Worm (Caenorhabditis elegans) whole organism, L4 larva: Measurements from ENCODE around the gene Y102A11A.1.

Experiments
- aha-1 ChIP-seq: fragments of 150-350 bp; peaks from one replicate; lab custom pipeline; 2014; ENCODE audit warnings: missing biosample characterization, missing genetic modification characterization
- aly-2 ChIP-seq: sonication (generic microtip); optimal IDR thresholded peaks from 2 replicates; lab custom pipeline; 2018; ENCODE audit warnings: missing biosample characterization, missing genetic modification characterization
- ceh-32 ChIP-seq: sonication (generic microtip); optimal IDR thresholded peaks from 2 replicates; lab custom pipeline; 2016; ENCODE audit warnings: mild to moderate bottlenecking, missing genetic modification characterization, missing compliant biosample characterization; ENCODE audit not compliant: poor library complexity
- daf-16 ChIP-seq, 3 experiments: sonication (generic microtip); optimal IDR thresholded peaks; 2 replicates each; lab custom pipeline; 2016 to 2017; ENCODE audit warnings: missing genetic modification characterization in 3 of 3, missing genetic modification reagents in 3 of 3, mild to moderate bottlenecking in 2 of 3, missing compliant biosample characterization in 2 of 3, missing biosample characterization in 1 of 3, moderate library complexity in 1 of 3
- dmd-6 ChIP-seq: fragments of 200-800 bp; sonication (Bioruptor generic); IDR thresholded peaks from 2 replicates; pipeline ENCODE4 v1.3.6; 2022; ENCODE audit warnings: missing genetic modification reagents, missing genetic modification characterization, missing compliant biosample characterization
- dmd-9 ChIP-seq: fragments of 200-800 bp; sonication (Bioruptor generic); IDR thresholded peaks from 2 replicates; pipeline ENCODE4 v1.3.6; 2022; ENCODE audit warnings: missing genetic modification reagents, missing genetic modification characterization, missing compliant biosample characterization
- dve-1 ChIP-seq: sonication (generic microtip); optimal IDR thresholded peaks from 2 replicates; lab custom pipeline; 2017; ENCODE audit warnings: antibody characterized with exemption, mild to moderate bottlenecking, missing genetic modification characterization, missing compliant biosample characterization; ENCODE audit not compliant: insufficient read depth
- fos-1 ChIP-seq: fragments of 150-350 bp; optimal IDR thresholded peaks from 2 replicates; lab custom pipeline; 2014; ENCODE audit warnings: missing biosample characterization, missing genetic modification characterization
- hif-1 ChIP-seq, 2 experiments: sonication (generic microtip); optimal IDR thresholded peaks; 2 replicates each; lab custom pipeline; 2016 to 2017; ENCODE audit warnings: missing compliant biosample characterization in 2 of 2, missing genetic modification characterization in 2 of 2, missing genetic modification reagents in 2 of 2, missing genotype in 2 of 2, mild to moderate bottlenecking in 1 of 2
- hlh-11 ChIP-seq: fragments of 200-800 bp; sonication (Bioruptor generic); optimal IDR thresholded peaks from 2 replicates; lab custom pipeline; 2018; ENCODE audit warnings: mild to moderate bottlenecking, missing genetic modification characterization, missing compliant biosample characterization
- hlh-30 ChIP-seq: sonication (generic microtip); optimal IDR thresholded peaks from 2 replicates; lab custom pipeline; 2017; ENCODE audit warnings: antibody characterized with exemption, mild to moderate bottlenecking, missing genetic modification characterization, missing compliant biosample characterization; ENCODE audit not compliant: insufficient read depth
- lin-1 ChIP-seq: fragments of 200-800 bp; sonication (Bioruptor generic); IDR thresholded peaks from 2 replicates; pipeline ENCODE4 v1.3.6; 2022; ENCODE audit warnings: missing genetic modification reagents, missing genetic modification characterization, missing compliant biosample characterization
- lin-29 ChIP-seq: fragments of 200-800 bp; sonication (Bioruptor generic); IDR thresholded peaks from 2 replicates; pipeline ENCODE4 v1.3.6; 2022; ENCODE audit warnings: missing genetic modification reagents, missing genetic modification characterization, missing compliant biosample characterization
- lsy-2 ChIP-seq, 2 experiments: fragments of 150-350 bp in 1 of 2; sonication (generic microtip) in 1 of 2; optimal IDR thresholded peaks; 2 replicates each; lab custom pipeline; 2014 to 2017; ENCODE audit warnings: missing biosample characterization in 2 of 2, missing genetic modification characterization in 2 of 2
- mep-1 ChIP-seq: fragments of 150-350 bp; sonication (generic microtip); optimal IDR thresholded peaks from 3 replicates; lab custom pipeline; 2014; ENCODE audit warnings: missing biosample characterization, missing genetic modification characterization
- mes-2 ChIP-seq: sonication (generic microtip); optimal IDR thresholded peaks from 2 replicates; lab custom pipeline; 2016; ENCODE audit warnings: missing genotype, mild to moderate bottlenecking, missing genetic modification characterization, missing compliant biosample characterization; ENCODE audit not compliant: poor library complexity, severe bottlenecking
- mxl-3 ChIP-seq: fragments of 200-800 bp; sonication (Bioruptor generic); optimal IDR thresholded peaks from 2 replicates; lab custom pipeline; 2018; ENCODE audit warnings: mild to moderate bottlenecking, missing genetic modification characterization, missing compliant biosample characterization
- nhr-11 ChIP-seq: fragments of 150-350 bp; optimal IDR thresholded peaks from 2 replicates; lab custom pipeline; 2014; ENCODE audit warnings: missing biosample characterization, missing genetic modification characterization
- nhr-111 ChIP-seq: fragments of 200-800 bp; sonication (Bioruptor generic); optimal IDR thresholded peaks from 2 replicates; lab custom pipeline; 2018; ENCODE audit warnings: mild to moderate bottlenecking, missing genetic modification characterization, missing compliant biosample characterization
- nhr-28 ChIP-seq: fragments of 150-350 bp; optimal IDR thresholded peaks from 2 replicates; lab custom pipeline; 2014; ENCODE audit warnings: missing biosample characterization, missing genetic modification characterization
- nhr-42 ChIP-seq: fragments of 200-800 bp; sonication (Bioruptor generic); IDR thresholded peaks from 2 replicates; pipeline ENCODE4 v1.3.6; 2022; ENCODE audit warnings: missing genetic modification characterization, missing compliant biosample characterization
- nhr-48 ChIP-seq: sonication (generic microtip); optimal IDR thresholded peaks from 2 replicates; lab custom pipeline; 2016; ENCODE audit warnings: mild to moderate bottlenecking, missing genetic modification characterization, missing compliant biosample characterization
- nhr-6 ChIP-seq: fragments of 150-350 bp; optimal IDR thresholded peaks from 2 replicates; lab custom pipeline; 2014; ENCODE audit warnings: missing biosample characterization, missing genetic modification characterization
- nhr-77 ChIP-seq: fragments of 150-350 bp; optimal IDR thresholded peaks from 2 replicates; lab custom pipeline; 2014; ENCODE audit warnings: missing biosample characterization, missing genetic modification characterization
- pha-4 ChIP-seq, 2 experiments: fragments of 150-350 bp in 1 of 2; fragments of 200-800 bp in 1 of 2; sonication (Bioruptor generic) in 1 of 2; IDR thresholded peaks in 1 of 2; optimal IDR thresholded peaks in 1 of 2; 2 replicates each; pipeline versions ENCODE4 v1.3.6 to Lab custom; 2014 to 2022; ENCODE audit warnings: missing genetic modification characterization in 2 of 2, missing genetic modification reagents in 2 of 2, missing biosample characterization in 1 of 2, missing compliant biosample characterization in 1 of 2
- php-3 ChIP-seq: fragments of 200-800 bp; sonication (Bioruptor generic); IDR thresholded peaks from 2 replicates; pipeline ENCODE4 v1.3.6; 2022; ENCODE audit warnings: missing genetic modification reagents, missing genetic modification characterization, missing compliant biosample characterization
- pqm-1 ChIP-seq: sonication (generic microtip); optimal IDR thresholded peaks from 2 replicates; lab custom pipeline; 2017; ENCODE audit warnings: missing biosample characterization, missing genetic modification characterization
- saeg-2 ChIP-seq: fragments of 200-800 bp; sonication (Bioruptor generic); IDR thresholded peaks from 2 replicates; pipeline ENCODE4 v1.3.6; 2022; ENCODE audit warnings: missing genetic modification reagents, missing genetic modification characterization, missing compliant biosample characterization
- set-16 ChIP-seq: fragments of 200-800 bp; sonication (Bioruptor generic); IDR thresholded peaks from 2 replicates; pipeline ENCODE4 v1.3.6; 2022; ENCODE audit warnings: missing genetic modification reagents, missing genetic modification characterization, missing compliant biosample characterization
- skn-1 ChIP-seq: fragments of 150-350 bp; optimal IDR thresholded peaks from 2 replicates; lab custom pipeline; 2014; ENCODE audit warnings: missing biosample characterization, missing genetic modification characterization
- snpc-1.2 ChIP-seq: fragments of 200-800 bp; sonication (Bioruptor generic); IDR thresholded peaks from 2 replicates; pipeline ENCODE4 v1.3.6; 2022; ENCODE audit warnings: missing genetic modification reagents, missing genetic modification characterization, missing compliant biosample characterization
- unc-130 ChIP-seq: sonication (generic microtip); optimal IDR thresholded peaks from 2 replicates; lab custom pipeline; 2016; ENCODE audit warnings: missing genetic modification reagents, missing genetic modification characterization, missing compliant biosample characterization
- unc-39 ChIP-seq: sonication (generic microtip); optimal IDR thresholded peaks from 2 replicates; lab custom pipeline; 2017; ENCODE audit warnings: missing biosample characterization, missing genetic modification characterization
- unc-62 ChIP-seq, 3 experiments: fragments of 150-350 bp in 1 of 3; sonication (generic microtip); optimal IDR thresholded peaks in 2 of 3; peaks in 1 of 3; 1 replicate in 1 of 3; 2 replicates in 2 of 3; lab custom pipeline; 2014 to 2017; ENCODE audit warnings: missing biosample characterization in 3 of 3, missing genetic modification characterization in 3 of 3, missing genetic modification reagents in 3 of 3, missing genotype in 1 of 3
- zfp-3 ChIP-seq: fragments of 200-800 bp; sonication (Bioruptor generic); conservative IDR thresholded peaks from 2 replicates; pipeline ENCODE4 v1.3.6; 2022; ENCODE audit warnings: missing genetic modification reagents, missing genetic modification characterization, missing compliant biosample characterization
- zip-11 ChIP-seq: fragments of 200-800 bp; sonication (Bioruptor generic); IDR thresholded peaks from 2 replicates; pipeline ENCODE4 v1.3.6; 2022; ENCODE audit warnings: missing genetic modification characterization, missing compliant biosample characterization

Y102A11A.1 gene

ce11 chrX:2051602-2052001, at the start of gene Y102A11A.1:
Gene Y102A11A.1, plus strand, starts transcription at chrX:2051824.
- TF ChIP-seq daf-16 (GFP tag; optimal IDR thresholded peaks at IDR 0.05; lab: Kevin White, UChicago) (no peak), daf-16 (tag; optimal IDR thresholded peaks at IDR 0.05; lab: Kevin White, UChicago) (peak; percentile 56), pqm-1 (tag; lab: Kevin White, UChicago) (peak; percentile 64), nhr-42 (GFP tag; lab: Robert Waterston, UW) (no peak), aly-2 (tag; lab: Kevin White, UChicago) (no peak), dve-1 (peak; percentile 21), dmd-6 (GFP tag; lab: Robert Waterston, UW) (peak; percentile 16; the same call in 1 of the 2 replicates)
- TF ChIP-seq, all 104 proteins: peak for 4

ce11 chrX:2012491-2013201, 39.0 kb upstream of the Y102A11A.1 start, which contains the start of gene Y102A11A.9:
Gene Y102A11A.9, plus strand, starts transcription at chrX:2013151.
- TF ChIP-seq aha-1 (tag; lab: Kevin White, UChicago): peak; percentile 29
- no peak for TF ChIP-seq nhr-6 (tag; lab: Kevin White, UChicago)
- no peak for TF ChIP-seq unc-130 (GFP tag; lab: Kevin White, UChicago)
- TF ChIP-seq dve-1: no peak

- TF ChIP-seq nhr-42 (GFP tag; lab: Robert Waterston, UW) (no peak), nhr-11 (tag; lab: Kevin White, UChicago) (peak; percentile 1), dmd-9 (GFP tag; lab: Robert Waterston, UW) (no peak), pha-4 (GFP tag; IDR thresholded peaks at IDR 0.05; lab: Robert Waterston, UW) (no peak), pha-4 (tag; optimal IDR thresholded peaks at IDR 0.05; lab: Kevin White, UChicago) (no peak), zip-11 (GFP tag; lab: Robert Waterston, UW) (no peak)
- TF ChIP-seq, all 104 proteins: peak for 1
These were observed 37.7 kb upstream of the Y102A11A.1 start for ce11 chrX:2013912-2014311.

ce11 chrX:2014521-2014920, 37.1 kb upstream of the Y102A11A.1 start:
- TF ChIP-seq nhr-11 (tag; lab: Kevin White, UChicago) (no peak), lin-1 (GFP tag; lab: Robert Waterston, UW) (peak; percentile 69; the same call in 1 of the 2 replicates), dve-1 (peak; percentile 80), php-3 (GFP tag; lab: Robert Waterston, UW) (peak; percentile 76), lsy-2 (tag; optimal IDR thresholded peaks at IDR 0.05; lab: Kevin White, UChicago) (peak in 1 of 2 experiments; percentile 18), mes-2 (tag; lab: Kevin White, UChicago) (peak; percentile 20), mep-1 (peak; percentile 24), hlh-30 (tag; lab: Kevin White, UChicago) (peak; percentile 24), unc-62 (GFP tag; optimal IDR thresholded peaks at IDR 0.05 in 1 of 2; lab: Kevin White, UChicago) (peak in 1 of 2 experiments; percentile 89), unc-62 (tag; optimal IDR thresholded peaks at IDR 0.05; lab: Kevin White, UChicago) (no peak), nhr-77 (peak; percentile 41), set-16 (GFP tag; lab: Robert Waterston, UW) (no peak), zip-11 (GFP tag; lab: Robert Waterston, UW) (no peak), nhr-28 (peak; percentile 80), unc-39 (tag; lab: Kevin White, UChicago) (no peak), pqm-1 (tag; lab: Kevin White, UChicago) (peak; percentile 80), hlh-11 (peak; percentile 77), daf-16 (GFP tag; optimal IDR thresholded peaks at IDR 0.05; lab: Kevin White, UChicago) (peak in 1 of 2 experiments; percentile 43), daf-16 (tag; optimal IDR thresholded peaks at IDR 0.05; lab: Kevin White, UChicago) (peak; percentile 51), dmd-6 (GFP tag; lab: Robert Waterston, UW) (peak; percentile 87), hif-1 (tag; optimal IDR thresholded peaks at IDR 0.05; lab: Kevin White, UChicago) (peak in 1 of 2 experiments; percentile 17), nhr-48 (tag; lab: Kevin White, UChicago) (peak; percentile 50), aha-1 (tag; lab: Kevin White, UChicago) (peak; percentile 86)

DNA sequence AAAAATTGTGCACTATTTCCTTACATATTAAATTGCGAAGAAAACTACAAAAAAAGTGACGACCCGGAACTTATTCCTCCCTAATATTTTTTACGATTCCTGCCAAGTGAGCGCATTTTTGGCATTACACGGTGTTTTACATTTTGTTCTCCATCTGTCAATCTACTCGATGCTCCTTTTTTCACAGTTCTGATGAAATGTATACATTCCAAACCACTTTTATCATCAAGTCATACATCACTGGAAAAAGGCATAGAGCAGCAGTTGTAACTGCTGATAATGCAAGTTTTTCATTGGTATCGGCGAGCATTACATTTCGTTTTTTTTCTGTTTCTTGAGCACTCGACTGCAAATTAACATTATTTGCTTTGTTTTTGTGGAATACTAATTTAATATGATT, 33.4 kb upstream of the Y102A11A.1 start:
- TF ChIP-seq saeg-2 (GFP tag; lab: Robert Waterston, UW) (no peak), skn-1 (no peak), nhr-42 (GFP tag; lab: Robert Waterston, UW) (no peak), dve-1 (peak; percentile 19), snpc-1.2 (no peak), mxl-3 (GFP tag; lab: Kevin White, UChicago) (no peak), dmd-6 (GFP tag; lab: Robert Waterston, UW) (peak; percentile 72), php-3 (GFP tag; lab: Robert Waterston, UW) (peak; percentile 70), ceh-32 (no peak), daf-16 (GFP tag; optimal IDR thresholded peaks at IDR 0.05; lab: Kevin White, UChicago) (no peak), daf-16 (tag; optimal IDR thresholded peaks at IDR 0.05; lab: Kevin White, UChicago) (peak; percentile 35), mes-2 (tag; lab: Kevin White, UChicago) (peak; percentile 31), unc-39 (tag; lab: Kevin White, UChicago) (no peak), hlh-30 (tag; lab: Kevin White, UChicago) (peak; percentile 21), zfp-3 (GFP tag; lab: Robert Waterston, UW) (no peak), nhr-111 (GFP tag; lab: Kevin White, UChicago) (no peak), hif-1 (tag; optimal IDR thresholded peaks at IDR 0.05; lab: Kevin White, UChicago) (no peak), pqm-1 (tag; lab: Kevin White, UChicago) (peak; percentile 91), nhr-28 (peak; percentile 49), fos-1 (tag; lab: Kevin White, UChicago) (no peak), lin-29 (GFP tag; lab: Robert Waterston, UW) (no peak)
